Worm (Caenorhabditis elegans) whole organism, young adult: ENCODE results near the gene alh-7.

ENCODE experiments used
- T26A5.8 ChIP-seq: sonication (generic microtip); optimal IDR thresholded peaks from 2 replicates; lab custom pipeline; 2016; ENCODE audit warnings: missing genetic modification characterization, missing compliant biosample characterization
- hlh-12 ChIP-seq: sonication (generic microtip); optimal IDR thresholded peaks from 2 replicates; lab custom pipeline; 2016; ENCODE audit warnings: missing genetic modification characterization, missing compliant biosample characterization
- nfyb-1 ChIP-seq: fragments of 200-800 bp; sonication (Bioruptor generic); IDR thresholded peaks from 2 replicates; pipeline ENCODE4 v1.3.6; 2022; ENCODE audit warnings: missing genetic modification reagents, missing genetic modification characterization, missing compliant biosample characterization

Gene alh-7

ce11 chrII:13446597-13446996 lies 45.0 kb downstream of the alh-7 start:
- peak; percentile 75; the same call in 1 of the 2 replicates for TF ChIP-seq nfyb-1
- no peak for TF ChIP-seq hlh-12 (tag; lab: Kevin White, UChicago)

- no peak for TF ChIP-seq T26A5.8
Measured at ce11 chrII:13444307-13444706, 47.3 kb downstream of the alh-7 start.
